Fruit fly (Drosophila melanogaster) whole organism: ENCODE data around the gene ntc.

Experiments
- psq ChIP-seq: fragments of >200 bp; optimal IDR thresholded peaks from 2 replicates; lab custom pipeline; 2017
- usp ChIP-seq: fragments of >200 bp; optimal IDR thresholded peaks from 2 replicates; lab custom pipeline; 2017; ENCODE audit warnings: missing biosample characterization, missing genetic modification characterization, mixed read lengths

DNA sequence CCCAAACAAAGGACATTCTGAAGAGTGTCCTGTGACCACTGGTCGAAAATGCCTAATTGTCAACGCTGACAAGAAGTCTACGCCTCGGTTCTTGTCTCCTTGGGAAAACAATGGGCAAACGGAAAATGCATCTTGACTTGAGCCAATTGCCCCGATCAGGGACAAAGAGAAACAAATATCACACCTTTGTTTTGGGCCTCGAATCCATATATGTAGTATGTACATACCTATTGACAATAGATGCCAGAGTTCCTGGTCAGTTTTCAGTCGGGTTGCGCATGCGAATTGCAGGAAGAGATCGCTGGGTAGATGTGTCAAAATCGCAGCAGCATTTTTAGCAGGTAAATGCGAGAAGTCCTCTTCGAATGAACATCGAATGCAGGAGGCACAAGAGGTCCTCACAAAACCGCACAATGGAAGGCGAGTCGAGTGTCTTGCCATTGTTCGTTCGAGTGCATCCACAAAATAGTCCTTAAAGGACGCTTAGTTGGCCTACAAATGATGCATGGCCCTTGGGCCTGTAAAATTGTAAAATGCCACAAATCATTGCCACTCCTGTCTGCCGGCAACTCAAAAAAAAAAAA lies 42.5 kb upstream of the ntc start:
- TF ChIP-seq psq (no peak), usp (no peak)
